Fruit fly (Drosophila melanogaster): ENCODE measurements around the gene CG31313.

- TF ChIP-seq pan (optimal IDR thresholded peaks at IDR 0.05): no peak
- no peak for TF ChIP-seq dsf (GFP tag; optimal IDR thresholded peaks at IDR 0.05; ENCODE audit: borderline replicate concordance)
- no peak for TF ChIP-seq Dfd (GFP tag; optimal IDR thresholded peaks at IDR 0.05)
- no peak for TF ChIP-seq br (GFP tag; optimal IDR thresholded peaks at IDR 0.05)
- no peak for TF ChIP-seq Hr78 (GFP tag; optimal IDR thresholded peaks at IDR 0.05)
- TF ChIP-seq Myc (optimal IDR thresholded peaks at IDR 0.05): no peak
Measured at dm6 chr3R:14559954-14560353, 7.3 kb downstream of the CG31313 start, which contains the start of gene CG14854.
